Worm (Caenorhabditis elegans) whole organism, L4/young adult: ENCODE results near the gene lips-17.

ENCODE experiments used
- W03F9.2 ChIP-seq: fragments of 150-350 bp; optimal IDR thresholded peaks from 2 replicates; lab custom pipeline; 2014; ENCODE audit warnings: missing biosample characterization, missing genetic modification characterization
- dao-5 ChIP-seq: sonication (generic microtip); optimal IDR thresholded peaks from 2 replicates; lab custom pipeline; 2016; ENCODE audit warnings: missing genotype, missing genetic modification characterization, moderate library complexity, missing compliant biosample characterization
- him-1 ChIP-seq: sonication (generic microtip); optimal IDR thresholded peaks from 2 replicates; lab custom pipeline; 2016; ENCODE audit warnings: missing genotype, missing genetic modification reagents, missing genetic modification characterization, missing compliant biosample characterization

DNA sequence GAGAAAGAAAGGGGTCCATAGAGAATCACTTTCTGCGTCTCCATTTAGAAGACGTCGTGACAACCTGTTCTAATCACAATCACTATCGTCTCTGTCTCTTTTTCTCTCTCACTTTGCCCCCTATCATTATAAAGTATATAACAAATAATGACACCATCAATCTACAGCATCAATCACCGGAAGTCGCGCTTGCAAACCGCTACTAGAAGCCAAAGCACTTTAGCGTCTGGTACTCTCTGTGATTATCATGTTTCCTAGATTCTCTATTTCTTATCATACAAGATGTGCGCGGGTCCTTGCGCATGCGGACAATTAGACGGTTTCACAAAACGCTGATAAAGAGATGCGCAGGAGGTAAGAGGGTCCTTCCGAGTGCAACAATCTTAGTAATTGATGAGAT is 23.1 kb downstream of the lips-17 start:
- TF ChIP-seq him-1 (no peak), W03F9.2 (tag; lab: Kevin White, UChicago) (no peak), dao-5 (no peak)
